Fruit fly (Drosophila melanogaster): ENCODE results near the gene CG32856.
A peak's percentile ranks its signal among the peaks of the same experiment; 100 is the strongest.

CG32856 gene

DNA sequence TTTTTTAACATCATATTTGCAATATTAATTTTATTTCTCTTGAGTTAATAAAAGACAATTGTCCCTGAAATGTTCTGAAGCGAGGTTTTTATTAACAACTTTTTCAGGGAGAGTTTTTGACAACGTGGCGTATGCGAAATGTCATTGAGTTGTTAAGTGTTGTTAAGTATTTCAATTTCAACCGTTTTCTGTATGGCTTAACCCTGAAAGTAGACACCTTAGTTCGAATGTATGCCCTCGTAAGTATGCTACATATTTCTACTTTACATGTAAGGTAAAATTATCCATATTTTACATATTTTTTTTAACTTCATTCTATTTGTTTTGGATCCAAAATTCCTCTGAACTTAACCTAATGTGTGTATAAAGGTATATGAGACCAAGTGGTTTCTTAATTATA is 38.9 kb upstream of the CG32856 start:
- TF ChIP-seq pzg (GFP tag; optimal IDR thresholded peaks at IDR 0.05) (no peak), CG11723 (GFP tag; optimal IDR thresholded peaks at IDR 0.05) (no peak), danr (GFP tag; IDR thresholded peaks at IDR 0.05) (no peak), Doc3 (GFP tag; IDR thresholded peaks at IDR 0.05; ENCODE audit: partially characterized antibody) (peak; percentile 43; the same call in 1 of the 3 replicates), trem (tag; optimal IDR thresholded peaks at IDR 0.05) (peak; percentile 41), D19A (tag; optimal IDR thresholded peaks at IDR 0.05) (no peak), Fer3 (tag; optimal IDR thresholded peaks at IDR 0.05) (no peak), CG12219 (GFP tag; optimal IDR thresholded peaks at IDR 0.05) (no peak), Ets97D (GFP tag; optimal IDR thresholded peaks at IDR 0.05) (peak; percentile 68), insv (GFP tag; optimal IDR thresholded peaks at IDR 0.05) (no peak), NK7.1 (GFP tag; optimal IDR thresholded peaks at IDR 0.05) (no peak), tgo (GFP tag; IDR thresholded peaks at IDR 0.05) (no peak), z (GFP tag; IDR thresholded peaks at IDR 0.05) (no peak), CG7839 (tag; optimal IDR thresholded peaks at IDR 0.05) (no peak), CG10654 (GFP tag; optimal IDR thresholded peaks at IDR 0.05) (no peak), nerfin-1 (tag; optimal IDR thresholded peaks at IDR 0.05) (no peak), salm (tag; optimal IDR thresholded peaks at IDR 0.05) (no peak), kni (GFP tag; optimal IDR thresholded peaks at IDR 0.05) (no peak), CG6791 (GFP tag; IDR thresholded peaks at IDR 0.05; ENCODE audit: partially characterized antibody) (peak; percentile 83), BEAF-32 (GFP tag; optimal IDR thresholded peaks at IDR 0.05) (no peak), CG11696 (GFP tag; IDR thresholded peaks at IDR 0.05) (no peak), Hr51 (GFP tag; optimal IDR thresholded peaks at IDR 0.05) (no peak), CG3847 (GFP tag; IDR thresholded peaks at IDR 0.05) (no peak; the same call in 1 of the 2 replicates), CG16779 (GFP tag; IDR thresholded peaks at IDR 0.05) (no peak), CTCF (GFP tag; optimal IDR thresholded peaks at IDR 0.05) (peak; percentile 77), CG30403 (GFP tag; optimal IDR thresholded peaks at IDR 0.05) (no peak), CG6689 (GFP tag; IDR thresholded peaks at IDR 0.05) (no peak), hbn (GFP tag; IDR thresholded peaks at IDR 0.05; ENCODE audit: partially characterized antibody) (peak; percentile 65), CG2712 (tag; optimal IDR thresholded peaks at IDR 0.05) (peak; percentile 44), Hr39 (optimal IDR thresholded peaks at IDR 0.05) (no peak), CG12744 (GFP tag; optimal IDR thresholded peaks at IDR 0.05) (peak; percentile 65), bsh (GFP tag; optimal IDR thresholded peaks at IDR 0.05) (peak in 1 of 2 experiments; percentile 6), Drgx (GFP tag; IDR thresholded peaks at IDR 0.05) (no peak), CG5180 (GFP tag; optimal IDR thresholded peaks at IDR 0.05) (no peak), CG31441 (GFP tag; IDR thresholded peaks at IDR 0.05) (no peak), Dll (GFP tag; IDR thresholded peaks at IDR 0.05; ENCODE audit: partially characterized antibody) (peak; percentile 57; the same call in 2 of the 4 replicates), dmrt11E (tag; optimal IDR thresholded peaks at IDR 0.05) (peak; percentile 38), gcm2 (GFP tag; optimal IDR thresholded peaks at IDR 0.05) (no peak), CG10274 (GFP tag; optimal IDR thresholded peaks at IDR 0.05) (no peak), H2.0 (GFP tag; IDR thresholded peaks at IDR 0.05) (no peak), cato (GFP tag; optimal IDR thresholded peaks at IDR 0.05; ENCODE audit: borderline replicate concordance) (no peak), Dip3 (GFP tag; optimal IDR thresholded peaks at IDR 0.05) (no peak), CG7357 (GFP tag; IDR thresholded peaks at IDR 0.05) (no peak), sna (GFP tag; IDR thresholded peaks at IDR 0.05; ENCODE audit: partially characterized antibody) (peak; percentile 73), hth (optimal IDR thresholded peaks at IDR 0.05) (no peak), nau (GFP tag; optimal IDR thresholded peaks at IDR 0.05) (no peak), Sox100B (GFP tag; optimal IDR thresholded peaks at IDR 0.05) (no peak), CG3163 (GFP tag; optimal IDR thresholded peaks at IDR 0.05) (no peak), YL-1 (GFP tag; optimal IDR thresholded peaks at IDR 0.05) (peak; percentile 34), Lhr (GFP tag; optimal IDR thresholded peaks at IDR 0.05) (peak; percentile 73), Dek (tag; optimal IDR thresholded peaks at IDR 0.05) (no peak), Dbx (GFP tag; IDR thresholded peaks at IDR 0.05) (0 out of 3 replicates have a peak, but pooled peaks have one; percentile 26)

All from whole organism, embryonic.